Worm (Caenorhabditis elegans) whole organism, L1 larva: ENCODE data around the gene clec-52.

Experiments
- ceh-82 ChIP-seq, 3 experiments: fragments of 150-350 bp in 1 of 3; sonication (generic microtip) in 2 of 3; optimal IDR thresholded peaks; 2 replicates each; lab custom pipeline; 2014 to 2017; ENCODE audit warnings: missing biosample characterization in 3 of 3, missing genetic modification characterization in 3 of 3
- grh-1 ChIP-seq: fragments of 200-800 bp; sonication (Bioruptor generic); IDR thresholded peaks from 2 replicates; pipeline ENCODE4 v1.3.6; 2022; ENCODE audit warnings: missing genetic modification reagents, missing genetic modification characterization, missing compliant biosample characterization
- tlp-1 ChIP-seq: fragments of 150-350 bp; optimal IDR thresholded peaks from 2 replicates; lab custom pipeline; 2014; ENCODE audit warnings: missing biosample characterization, missing genetic modification characterization
- ztf-4 ChIP-seq: fragments of 150-350 bp; optimal IDR thresholded peaks from 2 replicates; lab custom pipeline; 2014; ENCODE audit warnings: missing biosample characterization, missing genetic modification characterization

DNA sequence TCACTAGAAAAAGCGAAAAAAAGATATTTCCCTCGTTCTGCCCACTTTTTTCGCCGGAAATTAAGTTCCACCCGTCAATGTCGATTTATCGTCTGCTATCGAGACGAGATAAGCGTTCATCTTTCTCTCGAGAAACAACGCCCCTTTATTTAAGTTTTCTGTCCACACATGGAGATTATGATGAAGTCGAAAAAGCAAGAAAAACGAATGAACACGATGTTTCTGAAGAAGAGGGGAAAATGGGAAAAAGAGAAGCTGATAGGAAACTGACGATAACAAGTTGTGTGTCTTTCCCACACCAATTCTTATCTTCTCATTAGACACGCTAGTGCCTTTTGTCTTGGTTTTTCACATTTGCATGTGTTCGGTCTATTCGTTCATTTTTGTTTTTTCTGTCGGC lies 6.2 kb upstream of the clec-52 start:
- no peak for TF ChIP-seq ztf-4 (tag; lab: Kevin White, UChicago)
- no peak for TF ChIP-seq ceh-82 (tag; optimal IDR thresholded peaks at IDR 0.05; lab: Kevin White, UChicago)
- no peak for TF ChIP-seq tlp-1 (tag; lab: Kevin White, UChicago)
- TF ChIP-seq grh-1 (GFP tag; lab: Robert Waterston, UW) = no peak
